Fruit fly (Drosophila melanogaster) whole organism, embryonic: ENCODE measurements around the gene CG42542.

Experiments
- CG10366 ChIP-seq: fragments of 200-800 bp; sonication (Bioruptor generic); IDR thresholded peaks from 2 replicates; pipeline ENCODE4 v1.3.6; 2022; ENCODE audit warnings: missing biosample characterization, missing genetic modification characterization
- CG10431 ChIP-seq: fragments of 200-800 bp; sonication (Bioruptor generic); optimal IDR thresholded peaks from 3 replicates; lab custom pipeline; 2018; ENCODE audit warnings: missing biosample characterization, mild to moderate bottlenecking, missing genetic modification characterization
- CG12071 ChIP-seq: fragments of 200-800 bp; sonication (Bioruptor generic); optimal IDR thresholded peaks from 3 replicates; lab custom pipeline; 2018; ENCODE audit warnings: missing biosample characterization, mild to moderate bottlenecking, missing genetic modification characterization
- CG12104 ChIP-seq: fragments of 200-800 bp; sonication (Bioruptor generic); optimal IDR thresholded peaks from 3 replicates; lab custom pipeline; 2016; ENCODE audit warnings: missing biosample characterization, missing genetic modification characterization
- CG13624 ChIP-seq: fragments of 200-800 bp; sonication (Bioruptor generic); optimal IDR thresholded peaks from 2 replicates; lab custom pipeline; 2016; ENCODE audit warnings: missing biosample characterization, missing genetic modification characterization
- CG14667 ChIP-seq: fragments of 200-800 bp; sonication (Bioruptor generic); IDR thresholded peaks from 2 replicates; pipeline ENCODE4 v1.3.6; 2022; ENCODE audit warnings: missing biosample characterization, missing genetic modification characterization
- CG14965 ChIP-seq: fragments of 200-800 bp; sonication (Bioruptor generic); optimal IDR thresholded peaks from 2 replicates; lab custom pipeline; 2016; ENCODE audit warnings: missing biosample characterization, missing genetic modification characterization, borderline replicate concordance
- CG1603 ChIP-seq: fragments of 200-800 bp; sonication (Bioruptor generic); optimal IDR thresholded peaks from 2 replicates; lab custom pipeline; 2019; ENCODE audit warnings: missing biosample characterization, mild to moderate bottlenecking, missing genetic modification characterization, moderate library complexity
- CG17829 ChIP-seq: fragments of 200-800 bp; optimal IDR thresholded peaks from 2 replicates; lab custom pipeline; 2019; ENCODE audit warnings: missing biosample characterization, mild to moderate bottlenecking, missing genetic modification characterization, moderate library complexity
- CG1792 ChIP-seq: fragments of 200-800 bp; sonication (Bioruptor generic); optimal IDR thresholded peaks from 2 replicates; lab custom pipeline; 2016; ENCODE audit warnings: missing biosample characterization, missing genetic modification characterization
- CG18262 ChIP-seq: fragments of 200-800 bp; optimal IDR thresholded peaks from 3 replicates; lab custom pipeline; 2019; ENCODE audit warnings: missing biosample characterization, mild to moderate bottlenecking, missing genetic modification characterization, moderate library complexity
- CG2199 ChIP-seq: fragments of 200-800 bp; sonication (Bioruptor generic); IDR thresholded peaks from 3 replicates; pipeline ENCODE4 v1.3.6; 2022; ENCODE audit warnings: missing biosample characterization, missing genetic modification characterization
- CG34376 ChIP-seq: fragments of 200-800 bp; sonication (Bioruptor generic); optimal IDR thresholded peaks from 2 replicates; lab custom pipeline; 2018; ENCODE audit warnings: missing biosample characterization, mild to moderate bottlenecking, missing genetic modification characterization
- CG3838 ChIP-seq: fragments of 200-800 bp; sonication (Bioruptor generic); optimal IDR thresholded peaks from 3 replicates; lab custom pipeline; 2016; ENCODE audit warnings: missing biosample characterization, missing genetic modification characterization
- CG4360 ChIP-seq: fragments of 200-800 bp; sonication (Bioruptor generic); IDR thresholded peaks from 2 replicates; pipeline ENCODE4 v1.3.6; 2022; ENCODE audit warnings: missing biosample characterization, missing genetic modification characterization
- CG7372 ChIP-seq: fragments of 200-800 bp; sonication (Bioruptor generic); IDR thresholded peaks from 2 replicates; pipeline ENCODE4 v1.3.6; 2022; ENCODE audit warnings: missing biosample characterization, missing genetic modification characterization
- CG8089 ChIP-seq: fragments of 200-800 bp; sonication (Bioruptor generic); optimal IDR thresholded peaks from 3 replicates; lab custom pipeline; 2016; ENCODE audit warnings: missing biosample characterization, missing genetic modification characterization
- CG8290 ChIP-seq, 3 experiments: fragments of 200-800 bp; sonication (Bioruptor generic); optimal IDR thresholded peaks; 2 replicates each; lab custom pipeline; 2016 to 2019; ENCODE audit warnings: missing biosample characterization in 3 of 3, missing genetic modification characterization in 3 of 3, mild to moderate bottlenecking in 2 of 3, moderate library complexity in 1 of 3
- CG8359 ChIP-seq: fragments of 200-800 bp; sonication (Bioruptor generic); optimal IDR thresholded peaks from 2 replicates; lab custom pipeline; 2017; ENCODE audit warnings: missing biosample characterization, mild to moderate bottlenecking, missing genetic modification characterization, borderline replicate concordance
- CG8765 ChIP-seq: fragments of 200-800 bp; sonication (Bioruptor generic); IDR thresholded peaks from 2 replicates; pipeline ENCODE4 v1.3.6; 2022; ENCODE audit warnings: missing biosample characterization, missing genetic modification characterization
- CG9609 ChIP-seq: fragments of 200-800 bp; sonication (Bioruptor generic); optimal IDR thresholded peaks from 3 replicates; lab custom pipeline; 2016; ENCODE audit warnings: missing biosample characterization, missing genetic modification characterization
- CG9817 ChIP-seq: fragments of 200-800 bp; sonication (Bioruptor generic); optimal IDR thresholded peaks from 2 replicates; lab custom pipeline; 2018; ENCODE audit warnings: missing biosample characterization, mild to moderate bottlenecking, missing genetic modification characterization, moderate library complexity
- Dp ChIP-seq: fragments of 200-800 bp; sonication (Bioruptor generic); optimal IDR thresholded peaks from 2 replicates; lab custom pipeline; 2018; ENCODE audit warnings: missing biosample characterization, mild to moderate bottlenecking, missing genetic modification characterization, moderate library complexity
- HHEX ChIP-seq: fragments of 200-800 bp; sonication (Bioruptor generic); optimal IDR thresholded peaks from 3 replicates; lab custom pipeline; 2017; ENCODE audit warnings: missing biosample characterization, mild to moderate bottlenecking, missing genetic modification characterization, missing genetic modification reagents
- Hr39 ChIP-seq: fragments of >200 bp; optimal IDR thresholded peaks from 2 replicates; lab custom pipeline; 2017
- Hsf ChIP-seq: fragments of 200-800 bp; sonication (Bioruptor generic); optimal IDR thresholded peaks from 3 replicates; lab custom pipeline; 2016; ENCODE audit warnings: missing biosample characterization, missing genetic modification characterization
- MBD-R2 ChIP-seq: fragments of 200-800 bp; sonication (Bioruptor generic); IDR thresholded peaks from 2 replicates; pipeline ENCODE4 v1.3.6; 2022; ENCODE audit warnings: missing biosample characterization, missing genetic modification characterization
- Mad ChIP-seq: fragments of 200-800 bp; sonication (Bioruptor generic); optimal IDR thresholded peaks from 2 replicates; lab custom pipeline; 2016; ENCODE audit warnings: missing biosample characterization, missing genetic modification characterization
- Max ChIP-seq: fragments of 200-800 bp; sonication (Bioruptor generic); optimal IDR thresholded peaks from 2 replicates; lab custom pipeline; 2016; ENCODE audit warnings: missing biosample characterization, mild to moderate bottlenecking, missing genetic modification characterization
- Mes4 ChIP-seq: fragments of 200-800 bp; sonication (Bioruptor generic); optimal IDR thresholded peaks from 2 replicates; lab custom pipeline; 2016; ENCODE audit warnings: missing biosample characterization, missing genetic modification characterization
- Nf-YC ChIP-seq: fragments of 200-800 bp; optimal IDR thresholded peaks from 3 replicates; lab custom pipeline; 2019; ENCODE audit warnings: missing biosample characterization, mild to moderate bottlenecking, missing genetic modification characterization, moderate library complexity
- Pdp1 ChIP-seq, 2 experiments: fragments of 200-800 bp; sonication (Bioruptor generic); optimal IDR thresholded peaks; 3 replicates each; lab custom pipeline; 2016; ENCODE audit warnings: missing biosample characterization in 2 of 2, missing genetic modification characterization in 2 of 2, mild to moderate bottlenecking in 1 of 2, moderate library complexity in 1 of 2
- Six4 ChIP-seq: fragments of 200-800 bp; sonication (Bioruptor generic); optimal IDR thresholded peaks from 2 replicates; lab custom pipeline; 2016; ENCODE audit warnings: missing biosample characterization, missing genetic modification characterization
- Xrp1 ChIP-seq: fragments of 200-800 bp; sonication (Bioruptor generic); IDR thresholded peaks from 2 replicates; pipeline ENCODE4 v1.3.6; 2022; ENCODE audit warnings: missing biosample characterization, missing genetic modification characterization
- ase ChIP-seq: fragments of 200-800 bp; sonication (Bioruptor generic); IDR thresholded peaks from 3 replicates; pipeline ENCODE4 v1.3.6; 2022; ENCODE audit warnings: missing biosample characterization, missing genetic modification characterization
- bigmax ChIP-seq: fragments of 200-800 bp; sonication (Bioruptor generic); optimal IDR thresholded peaks from 2 replicates; lab custom pipeline; 2018; ENCODE audit warnings: missing biosample characterization, mild to moderate bottlenecking, missing genetic modification characterization
- crc ChIP-seq: fragments of 200-800 bp; sonication (Bioruptor generic); optimal IDR thresholded peaks from 2 replicates; lab custom pipeline; 2016; ENCODE audit warnings: missing biosample characterization, missing genetic modification characterization
- ems ChIP-seq: fragments of 200-800 bp; sonication (Bioruptor generic); optimal IDR thresholded peaks from 3 replicates; lab custom pipeline; 2016; ENCODE audit warnings: missing biosample characterization, missing genetic modification characterization
- fd64A ChIP-seq: fragments of 200-800 bp; sonication (Bioruptor generic); optimal IDR thresholded peaks from 3 replicates; lab custom pipeline; 2018; ENCODE audit warnings: missing biosample characterization, mild to moderate bottlenecking, missing genetic modification characterization
- fru ChIP-seq: fragments of >200 bp; optimal IDR thresholded peaks from 2 replicates; lab custom pipeline; 2017
- gcm2 ChIP-seq: fragments of 200-800 bp; sonication (Bioruptor generic); optimal IDR thresholded peaks from 2 replicates; lab custom pipeline; 2016; ENCODE audit warnings: missing biosample characterization, missing genetic modification characterization
- grau ChIP-seq: fragments of 200-800 bp; optimal IDR thresholded peaks from 3 replicates; lab custom pipeline; 2019; ENCODE audit warnings: missing biosample characterization, mild to moderate bottlenecking, missing genetic modification characterization, moderate library complexity
- hth ChIP-seq: fragments of >200 bp; optimal IDR thresholded peaks from 2 replicates; lab custom pipeline; 2017; ENCODE audit warnings: inconsistent platforms
- kay ChIP-seq: fragments of 200-800 bp; sonication (Bioruptor generic); optimal IDR thresholded peaks from 2 replicates; lab custom pipeline; 2016; ENCODE audit warnings: missing biosample characterization, missing genetic modification characterization
- lab ChIP-seq: fragments of 200-800 bp; sonication (Bioruptor generic); optimal IDR thresholded peaks from 3 replicates; lab custom pipeline; 2017; ENCODE audit warnings: missing biosample characterization, missing genetic modification characterization, mild to moderate bottlenecking, moderate library complexity, missing genetic modification reagents
- lbe ChIP-seq: fragments of 200-800 bp; sonication (Bioruptor generic); optimal IDR thresholded peaks from 2 replicates; lab custom pipeline; 2016; ENCODE audit warnings: missing biosample characterization, mild to moderate bottlenecking, missing genetic modification characterization
- otp ChIP-seq: fragments of 200-800 bp; sonication (Bioruptor generic); IDR thresholded peaks from 3 replicates; pipeline ENCODE4, ENCODE4 v1.3.6; 2022; ENCODE audit warnings: missing biosample characterization, missing genetic modification characterization
- pzg ChIP-seq: fragments of 200-800 bp; sonication (Bioruptor generic); optimal IDR thresholded peaks from 3 replicates; lab custom pipeline; 2018; ENCODE audit warnings: missing biosample characterization, mild to moderate bottlenecking, missing genetic modification characterization, moderate library complexity
- sc ChIP-seq, 3 experiments: fragments of >200 bp in 2 of 3; fragments of 200-800 bp in 1 of 3; sonication (Bioruptor generic) in 1 of 3; optimal IDR thresholded peaks; 2 replicates in 2 of 3; 3 replicates in 1 of 3; lab custom pipeline; 2017; ENCODE audit warnings: mild to moderate bottlenecking in 1 of 3, missing biosample characterization in 1 of 3, missing genetic modification characterization in 1 of 3, missing genetic modification reagents in 1 of 3
- twi ChIP-seq: fragments of 200-800 bp; optimal IDR thresholded peaks from 2 replicates; lab custom pipeline; 2019; ENCODE audit warnings: missing biosample characterization, mild to moderate bottlenecking, missing genetic modification characterization, moderate library complexity
- tx ChIP-seq: fragments of 200-800 bp; sonication (Bioruptor generic); optimal IDR thresholded peaks from 2 replicates; lab custom pipeline; 2016; ENCODE audit warnings: missing biosample characterization, missing genetic modification characterization

Gene CG42542

dm6 chr3R:15213362-15213989, 17.1 kb downstream of the CG42542 start, which contains the start of the genes CG6654 and CG4210 (continued):
- TF ChIP-seq tx, result no peak
- TF ChIP-seq CG8290 (GFP tag; optimal IDR thresholded peaks at IDR 0.05; lab: Kevin White, UChicago), result no peak
- TF ChIP-seq CG8290 (tag; optimal IDR thresholded peaks at IDR 0.05; lab: Kevin White, UChicago), result no peak
- no peak for TF ChIP-seq sc (optimal IDR thresholded peaks at IDR 0.05; lab: Kevin White, UChicago)
- TF ChIP-seq sc (GFP tag; optimal IDR thresholded peaks at IDR 0.05; lab: Kevin White, UChicago), result no peak
- no peak for TF ChIP-seq CG12071 (GFP tag; lab: Kevin White, UChicago)
- no peak for TF ChIP-seq CG9609 (GFP tag; lab: Kevin White, UChicago)
- no peak for TF ChIP-seq CG7372 (GFP tag; lab: Robert Waterston, UW)
- TF ChIP-seq Xrp1 (GFP tag; lab: Robert Waterston, UW), result no peak
- peak; percentile 67 for TF ChIP-seq pzg (GFP tag; lab: Kevin White, UChicago)
- peak in 1 of 2 experiments; percentile 63 for TF ChIP-seq Pdp1 (GFP tag; optimal IDR thresholded peaks at IDR 0.05; lab: Kevin White, UChicago)
- TF ChIP-seq fru, result no peak
- TF ChIP-seq Mad (GFP tag; lab: Kevin White, UChicago), result no peak
- TF ChIP-seq CG12104 (GFP tag; lab: Kevin White, UChicago), result peak; percentile 23
- no peak for TF ChIP-seq kay (GFP tag; lab: Kevin White, UChicago)
- TF ChIP-seq Mes4 (GFP tag; lab: Kevin White, UChicago), result no peak
- TF ChIP-seq CG9817 (tag; lab: Kevin White, UChicago), result no peak
- TF ChIP-seq CG8765 (GFP tag; lab: Robert Waterston, UW), result no peak
- TF ChIP-seq lab (GFP tag; lab: Kevin White, UChicago), result no peak
- TF ChIP-seq CG10366 (GFP tag; lab: Robert Waterston, UW), result no peak
- TF ChIP-seq CG13624, result no peak
- TF ChIP-seq HHEX, result no peak
- peak; percentile 36 for TF ChIP-seq grau
- no peak for TF ChIP-seq lbe
- no peak for TF ChIP-seq gcm2 (GFP tag; lab: Kevin White, UChicago)
- TF ChIP-seq ems (GFP tag; lab: Kevin White, UChicago), result no peak
- no peak for TF ChIP-seq CG1792 (GFP tag; lab: Kevin White, UChicago)
- TF ChIP-seq CG10431 (GFP tag; lab: Kevin White, UChicago), result no peak
- peak; percentile 28 for TF ChIP-seq CG34376 (GFP tag; lab: Kevin White, UChicago)
- TF ChIP-seq Max (GFP tag; lab: Kevin White, UChicago), result peak; percentile 14
- TF ChIP-seq hth (lab: Kevin White, UChicago), result no peak
- no peak for TF ChIP-seq twi (tag; lab: Kevin White, UChicago)
- TF ChIP-seq CG8359 (GFP tag; lab: Kevin White, UChicago), result no peak
- no peak for TF ChIP-seq CG2199 (GFP tag; lab: Robert Waterston, UW)
- TF ChIP-seq crc (GFP tag; lab: Kevin White, UChicago), result no peak
- TF ChIP-seq CG14965, result no peak
- peak; percentile 0 for TF ChIP-seq Hsf
- TF ChIP-seq MBD-R2 (GFP tag; lab: Robert Waterston, UW), result peak; percentile 52
- TF ChIP-seq CG3838, result no peak
- TF ChIP-seq Six4 (GFP tag; lab: Kevin White, UChicago), result no peak
- no peak for TF ChIP-seq otp (GFP tag; lab: Robert Waterston, UW)
- no peak for TF ChIP-seq CG14667 (GFP tag; lab: Robert Waterston, UW)
- peak; percentile 22 for TF ChIP-seq CG18262 (tag; lab: Kevin White, UChicago)
- TF ChIP-seq CG1603 (tag; lab: Kevin White, UChicago), result peak; percentile 50
- TF ChIP-seq CG4360 (GFP tag; lab: Robert Waterston, UW), result no peak
- TF ChIP-seq ase (GFP tag; lab: Robert Waterston, UW), result no peak
- no peak for TF ChIP-seq bigmax (GFP tag; lab: Kevin White, UChicago)
- TF ChIP-seq CG17829 (tag; lab: Kevin White, UChicago), result peak; percentile 38
- TF ChIP-seq Dp, result peak; percentile 90
- TF ChIP-seq fd64A, result no peak
- TF ChIP-seq Hr39 (lab: Kevin White, UChicago), result no peak
- TF ChIP-seq Nf-YC (tag; lab: Kevin White, UChicago), result peak; percentile 44
- TF ChIP-seq CG8089 (GFP tag; lab: Kevin White, UChicago), result no peak
